Fruit fly (Drosophila melanogaster): Measurements from ENCODE around the gene orb.

Gene orb

dm6 chr3R:23301270-23301669 is 20.6 kb upstream of the orb start:
- TF ChIP-seq CG8478 (optimal IDR thresholded peaks at IDR 0.05) (no peak), CTCF (optimal IDR thresholded peaks at IDR 0.05) (no peak)

dm6 chr3R:23300091-23300918 is 19.6 kb upstream of the orb start:
- TF ChIP-seq CG8478 (optimal IDR thresholded peaks at IDR 0.05) (no peak), CTCF (optimal IDR thresholded peaks at IDR 0.05) (no peak)

dm6 chr3R:23297132-23297862 is 16.6 kb upstream of the orb start:
- TF ChIP-seq CG8478 (optimal IDR thresholded peaks at IDR 0.05) = no peak
- TF ChIP-seq CTCF (optimal IDR thresholded peaks at IDR 0.05) = no peak

- TF ChIP-seq CTCF (optimal IDR thresholded peaks at IDR 0.05) (no peak), CG8478 (optimal IDR thresholded peaks at IDR 0.05) (no peak)
These were observed 15.5 kb upstream of the orb start for dm6 chr3R:23296146-23296545.

- TF ChIP-seq CG8478 (optimal IDR thresholded peaks at IDR 0.05) = no peak
- peak; percentile 45 to 66 for TF ChIP-seq CTCF (optimal IDR thresholded peaks at IDR 0.05)
These were observed 14.7 kb upstream of the orb start for dm6 chr3R:23295360-23295772.

- TF ChIP-seq CG8478 (optimal IDR thresholded peaks at IDR 0.05) = no peak
- TF ChIP-seq CTCF (optimal IDR thresholded peaks at IDR 0.05) = no peak
These were observed 12.6 kb upstream of the orb start for dm6 chr3R:23293066-23293777.

dm6 chr3R:23292267-23292666 is 11.6 kb upstream of the orb start:
- TF ChIP-seq CTCF (optimal IDR thresholded peaks at IDR 0.05) = no peak
- no peak for TF ChIP-seq CG8478 (optimal IDR thresholded peaks at IDR 0.05)

- TF ChIP-seq CG8478 (optimal IDR thresholded peaks at IDR 0.05) (no peak), CTCF (optimal IDR thresholded peaks at IDR 0.05) (no peak)
These were observed 9.4 kb upstream of the orb start, which contains the start of gene bb8 for dm6 chr3R:23290089-23290488. bb8 (minus strand) TSS chr3R:23290189.

dm6 chr3R:23287951-23288350 is 7.3 kb upstream of the orb start, which contains the start of gene wam:
wam (minus strand) TSS chr3R:23288051.
- no peak for TF ChIP-seq CG8478 (optimal IDR thresholded peaks at IDR 0.05)
- no peak for TF ChIP-seq CTCF (optimal IDR thresholded peaks at IDR 0.05)

dm6 chr3R:23284256-23284655 is 3.6 kb upstream of the orb start:
- no peak for TF ChIP-seq CTCF (optimal IDR thresholded peaks at IDR 0.05)

dm6 chr3R:23283702-23284101 is 3.0 kb upstream of the orb start, which contains the start of gene CG6763:
CG6763 (plus strand) TSS chr3R:23284002.
- TF ChIP-seq CTCF (optimal IDR thresholded peaks at IDR 0.05) (no peak), CG8478 (optimal IDR thresholded peaks at IDR 0.05) (no peak)

dm6 chr3R:23279834-23280233 is 822 bp downstream of the orb start:
- TF ChIP-seq CTCF (optimal IDR thresholded peaks at IDR 0.05) (no peak), CG8478 (optimal IDR thresholded peaks at IDR 0.05) (no peak)

dm6 chr3R:23278704-23279379 is 1.8 kb downstream of the orb start:
- TF ChIP-seq CG8478 (optimal IDR thresholded peaks at IDR 0.05) (no peak), CTCF (optimal IDR thresholded peaks at IDR 0.05) (no peak)

- TF ChIP-seq CTCF (optimal IDR thresholded peaks at IDR 0.05) = no peak
- no peak for TF ChIP-seq CG8478 (optimal IDR thresholded peaks at IDR 0.05)
These were observed 20.1 kb downstream of the orb start for dm6 chr3R:23260569-23260968.

- TF ChIP-seq CTCF (optimal IDR thresholded peaks at IDR 0.05) (no peak), CG8478 (optimal IDR thresholded peaks at IDR 0.05) (no peak)
These were observed 22.1 kb downstream of the orb start for dm6 chr3R:23258524-23258923.
